Fruit fly (Drosophila melanogaster) whole organism, prepupa: ENCODE measurements around the gene Smr.

Source experiments
- CG10669 ChIP-seq: fragments of 200-800 bp; sonication (Bioruptor generic); optimal IDR thresholded peaks from 3 replicates; lab custom pipeline; 2018; ENCODE audit warnings: missing biosample characterization, mild to moderate bottlenecking, missing genetic modification characterization, moderate library complexity
- CG11294 ChIP-seq: fragments of 200-800 bp; sonication (Bioruptor generic); IDR thresholded peaks from 2 replicates; pipeline ENCODE4 v1.3.6; 2022; ENCODE audit warnings: missing biosample characterization, missing genetic modification characterization
- CG11762 ChIP-seq: fragments of 200-800 bp; sonication (Bioruptor generic); optimal IDR thresholded peaks from 3 replicates; lab custom pipeline; 2016; ENCODE audit warnings: missing biosample characterization, missing genetic modification characterization; ENCODE audit not compliant: insufficient read depth
- CG11902 ChIP-seq: fragments of 200-800 bp; sonication (Bioruptor generic); optimal IDR thresholded peaks from 3 replicates; lab custom pipeline; 2016; ENCODE audit warnings: missing biosample characterization, missing genetic modification characterization
- CG1621 ChIP-seq: fragments of 200-800 bp; sonication (Bioruptor generic); optimal IDR thresholded peaks from 3 replicates; lab custom pipeline; 2018; ENCODE audit warnings: missing biosample characterization, mild to moderate bottlenecking, missing genetic modification characterization
- CG16779 ChIP-seq: fragments of 200-800 bp; sonication (Bioruptor generic); optimal IDR thresholded peaks from 3 replicates; lab custom pipeline; 2017; ENCODE audit warnings: missing biosample characterization, mild to moderate bottlenecking, missing genetic modification characterization
- CG3032 ChIP-seq: fragments of 200-800 bp; optimal IDR thresholded peaks from 2 replicates; lab custom pipeline; 2019; ENCODE audit warnings: missing biosample characterization, mild to moderate bottlenecking, missing genetic modification characterization, moderate library complexity
- CG31627 ChIP-seq: fragments of 200-800 bp; sonication (Bioruptor generic); optimal IDR thresholded peaks from 3 replicates; lab custom pipeline; 2016; ENCODE audit warnings: missing biosample characterization, missing genetic modification characterization
- CG32006 ChIP-seq: fragments of 200-800 bp; sonication (Bioruptor generic); optimal IDR thresholded peaks from 3 replicates; lab custom pipeline; 2017; ENCODE audit warnings: missing biosample characterization, mild to moderate bottlenecking, missing genetic modification characterization
- CG34406 ChIP-seq: fragments of 200-800 bp; sonication (Bioruptor generic); optimal IDR thresholded peaks from 3 replicates; lab custom pipeline; 2016; ENCODE audit warnings: missing biosample characterization, missing genetic modification characterization
- CG3919 ChIP-seq: fragments of 200-800 bp; sonication (Bioruptor generic); optimal IDR thresholded peaks from 3 replicates; lab custom pipeline; 2016; ENCODE audit warnings: missing biosample characterization, missing genetic modification characterization
- CG4318 ChIP-seq: fragments of 200-800 bp; sonication (Bioruptor generic); optimal IDR thresholded peaks from 3 replicates; lab custom pipeline; 2017; ENCODE audit warnings: missing biosample characterization, mild to moderate bottlenecking, missing genetic modification characterization
- CG6163 ChIP-seq: fragments of 200-800 bp; sonication (Bioruptor generic); IDR thresholded peaks from 3 replicates; pipeline ENCODE4 v1.3.6; 2022; ENCODE audit warnings: missing biosample characterization, missing genetic modification characterization
- CG6276 ChIP-seq: fragments of 200-800 bp; sonication (Bioruptor generic); optimal IDR thresholded peaks from 2 replicates; lab custom pipeline; 2017; ENCODE audit warnings: missing biosample characterization, mild to moderate bottlenecking, missing genetic modification characterization
- CG6792 ChIP-seq: fragments of 200-800 bp; sonication (Bioruptor generic); optimal IDR thresholded peaks from 3 replicates; lab custom pipeline; 2016; ENCODE audit warnings: missing biosample characterization, missing genetic modification characterization
- CG6808 ChIP-seq: fragments of 200-800 bp; sonication (Bioruptor generic); optimal IDR thresholded peaks from 3 replicates; lab custom pipeline; 2017; ENCODE audit warnings: missing biosample characterization, missing genetic modification characterization, mild to moderate bottlenecking, moderate library complexity, missing genetic modification reagents
- CG6854 ChIP-seq: fragments of 200-800 bp; sonication (Bioruptor generic); optimal IDR thresholded peaks from 2 replicates; lab custom pipeline; 2017; ENCODE audit warnings: missing biosample characterization, mild to moderate bottlenecking, missing genetic modification characterization
- CG7368 ChIP-seq: fragments of 200-800 bp; sonication (Bioruptor generic); optimal IDR thresholded peaks from 3 replicates; lab custom pipeline; 2016; ENCODE audit warnings: missing biosample characterization, missing genetic modification characterization
- CG8119 ChIP-seq: fragments of 200-800 bp; sonication (Bioruptor generic); IDR thresholded peaks from 3 replicates; pipeline ENCODE4 v1.3.6; 2022; ENCODE audit warnings: missing biosample characterization, missing genetic modification characterization
- CG8319 ChIP-seq: fragments of 200-800 bp; sonication (Bioruptor generic); optimal IDR thresholded peaks from 3 replicates; lab custom pipeline; 2016; ENCODE audit warnings: missing biosample characterization, missing genetic modification characterization
- CG8632 ChIP-seq: fragments of 200-800 bp; sonication (Bioruptor generic); optimal IDR thresholded peaks from 3 replicates; lab custom pipeline; 2016; ENCODE audit warnings: missing biosample characterization, missing genetic modification characterization
- Eip75B ChIP-seq: fragments of 200-800 bp; sonication (Bioruptor generic); optimal IDR thresholded peaks from 3 replicates; lab custom pipeline; 2016; ENCODE audit warnings: missing biosample characterization, missing genetic modification characterization
- Eip78C ChIP-seq: fragments of 200-800 bp; sonication (Bioruptor generic); peaks from one replicate; lab custom pipeline; 2016; ENCODE audit warnings: missing biosample characterization, missing genetic modification characterization
- Eip93F ChIP-seq: fragments of 200-800 bp; sonication (Bioruptor generic); optimal IDR thresholded peaks from 2 replicates; lab custom pipeline; 2016; ENCODE audit warnings: missing biosample characterization, mild to moderate bottlenecking, missing genetic modification characterization
- Ets21C ChIP-seq: fragments of 200-800 bp; sonication (Bioruptor generic); optimal IDR thresholded peaks from 3 replicates; lab custom pipeline; 2016; ENCODE audit warnings: missing biosample characterization, missing genetic modification characterization
- Ets96B ChIP-seq: fragments of 200-800 bp; optimal IDR thresholded peaks from 2 replicates; lab custom pipeline; 2019; ENCODE audit warnings: missing biosample characterization, mild to moderate bottlenecking, missing genetic modification characterization, moderate library complexity
- Hr38 ChIP-seq: sonication (Bioruptor generic); optimal IDR thresholded peaks from 2 replicates; lab custom pipeline; 2016; ENCODE audit warnings: missing biosample characterization, missing genetic modification characterization
- Hr39 ChIP-seq: fragments of 200-800 bp; sonication (Bioruptor generic); optimal IDR thresholded peaks from 2 replicates; lab custom pipeline; 2016; ENCODE audit warnings: missing biosample characterization, missing genetic modification characterization
- Hr4 ChIP-seq: fragments of 200-800 bp; sonication (Bioruptor generic); optimal IDR thresholded peaks from 3 replicates; lab custom pipeline; 2016; ENCODE audit warnings: missing biosample characterization, missing genetic modification characterization
- Lpt ChIP-seq: fragments of 200-800 bp; sonication (Bioruptor generic); optimal IDR thresholded peaks from 3 replicates; lab custom pipeline; 2016; ENCODE audit warnings: missing biosample characterization, missing genetic modification characterization
- Met ChIP-seq: fragments of 200-800 bp; sonication (Bioruptor generic); optimal IDR thresholded peaks from 3 replicates; lab custom pipeline; 2016; ENCODE audit warnings: missing biosample characterization, missing genetic modification characterization
- OdsH ChIP-seq: fragments of 200-800 bp; sonication (Bioruptor generic); optimal IDR thresholded peaks from 3 replicates; lab custom pipeline; 2016; ENCODE audit warnings: missing biosample characterization, missing genetic modification characterization
- Smox ChIP-seq: fragments of 200-800 bp; sonication (Bioruptor generic); optimal IDR thresholded peaks from 3 replicates; lab custom pipeline; 2016; ENCODE audit warnings: missing biosample characterization, missing genetic modification characterization
- Sox102F ChIP-seq: fragments of 200-800 bp; sonication (Bioruptor generic); optimal IDR thresholded peaks from 2 replicates; lab custom pipeline; 2016; ENCODE audit warnings: missing biosample characterization, mild to moderate bottlenecking, missing genetic modification characterization
- Sox14 ChIP-seq: fragments of 200-800 bp; sonication (Bioruptor generic); optimal IDR thresholded peaks from 3 replicates; lab custom pipeline; 2016; ENCODE audit warnings: missing biosample characterization, missing genetic modification characterization
- achi ChIP-seq: fragments of 200-800 bp; sonication (Bioruptor generic); optimal IDR thresholded peaks from 3 replicates; lab custom pipeline; 2016; ENCODE audit warnings: missing biosample characterization, missing genetic modification characterization
- acj6 ChIP-seq: fragments of 200-800 bp; sonication (Bioruptor generic); optimal IDR thresholded peaks from 3 replicates; lab custom pipeline; 2016; ENCODE audit warnings: missing biosample characterization, missing genetic modification characterization
- cyc ChIP-seq: fragments of 200-800 bp; sonication (Bioruptor generic); optimal IDR thresholded peaks from 3 replicates; lab custom pipeline; 2016; ENCODE audit warnings: missing biosample characterization, missing genetic modification characterization
- dac ChIP-seq: fragments of 200-800 bp; sonication (Bioruptor generic); optimal IDR thresholded peaks from 2 replicates; lab custom pipeline; 2017; ENCODE audit warnings: missing biosample characterization, mild to moderate bottlenecking, missing genetic modification characterization
- dsx ChIP-seq: fragments of 200-800 bp; optimal IDR thresholded peaks from 3 replicates; lab custom pipeline; 2019; ENCODE audit warnings: missing biosample characterization, mild to moderate bottlenecking, missing genetic modification characterization, moderate library complexity; ENCODE audit not compliant: poor library complexity, severe bottlenecking
- eg ChIP-seq: fragments of 200-800 bp; sonication (Bioruptor generic); IDR thresholded peaks from 3 replicates; pipeline ENCODE4 v1.3.6; 2022; ENCODE audit warnings: missing biosample characterization, missing genetic modification characterization
- esn ChIP-seq: fragments of 200-800 bp; sonication (Bioruptor generic); optimal IDR thresholded peaks from 2 replicates; lab custom pipeline; 2016; ENCODE audit warnings: missing biosample characterization, mild to moderate bottlenecking, missing genetic modification characterization, moderate library complexity
- fd59A ChIP-seq: fragments of 200-800 bp; sonication (Bioruptor generic); optimal IDR thresholded peaks from 2 replicates; lab custom pipeline; 2017; ENCODE audit warnings: missing biosample characterization, mild to moderate bottlenecking, missing genetic modification characterization, missing genetic modification reagents
- fd85E ChIP-seq: fragments of 200-800 bp; sonication (Bioruptor generic); optimal IDR thresholded peaks from 3 replicates; lab custom pipeline; 2016; ENCODE audit warnings: missing biosample characterization, missing genetic modification characterization
- fkh ChIP-seq: fragments of 200-800 bp; sonication (Bioruptor generic); optimal IDR thresholded peaks from 3 replicates; lab custom pipeline; 2017; ENCODE audit warnings: missing biosample characterization, mild to moderate bottlenecking, missing genetic modification characterization, moderate library complexity
- lz ChIP-seq: fragments of 200-800 bp; sonication (Bioruptor generic); optimal IDR thresholded peaks from 3 replicates; lab custom pipeline; 2016; ENCODE audit warnings: missing biosample characterization, missing genetic modification characterization
- pdm3 ChIP-seq: fragments of 200-800 bp; sonication (Bioruptor generic); optimal IDR thresholded peaks from 3 replicates; lab custom pipeline; 2016; ENCODE audit warnings: missing biosample characterization, missing genetic modification characterization
- salr ChIP-seq, 2 experiments: fragments of 200-800 bp; sonication (Bioruptor generic); optimal IDR thresholded peaks; 3 replicates each; lab custom pipeline; 2016 to 2018; ENCODE audit warnings: missing biosample characterization in 2 of 2, missing genetic modification characterization in 2 of 2, mild to moderate bottlenecking in 1 of 2
- spab ChIP-seq: fragments of 200-800 bp; sonication (Bioruptor generic); optimal IDR thresholded peaks from 2 replicates; lab custom pipeline; 2017; ENCODE audit warnings: missing biosample characterization, mild to moderate bottlenecking, missing genetic modification characterization, missing genetic modification reagents
- svp ChIP-seq: fragments of 200-800 bp; sonication (Bioruptor generic); peaks from one replicate; lab custom pipeline; 2016; ENCODE audit warnings: missing biosample characterization, missing genetic modification characterization
- topi ChIP-seq: fragments of 200-800 bp; sonication (Bioruptor generic); optimal IDR thresholded peaks from 3 replicates; lab custom pipeline; 2016; ENCODE audit warnings: missing biosample characterization, missing genetic modification characterization
- vri ChIP-seq: fragments of 200-800 bp; sonication (Bioruptor generic); optimal IDR thresholded peaks from 3 replicates; lab custom pipeline; 2016; ENCODE audit warnings: missing biosample characterization, mild to moderate bottlenecking, missing genetic modification characterization

The Smr gene

dm6 chrX:12752196-12752595, 9.8 kb upstream of the Smr start:
- peak; percentile 94 for TF ChIP-seq Hr4
- TF ChIP-seq CG11902 (GFP tag; lab: Kevin White, UChicago) = peak; percentile 99
- peak; percentile 100 for TF ChIP-seq CG3919 (GFP tag; lab: Kevin White, UChicago)
- peak; percentile 97 for TF ChIP-seq CG16779 (tag; lab: Kevin White, UChicago)
- peak; percentile 99 for TF ChIP-seq Ets21C
- TF ChIP-seq CG11762 (GFP tag; lab: Kevin White, UChicago) = peak; percentile 99
- peak; percentile 99 for TF ChIP-seq Eip93F (GFP tag; lab: Kevin White, UChicago)
- peak; percentile 100 for TF ChIP-seq CG10669 (GFP tag; lab: Kevin White, UChicago)
- peak; percentile 99 to 100 for TF ChIP-seq salr (GFP tag; optimal IDR thresholded peaks at IDR 0.05; lab: Kevin White, UChicago)
- peak; percentile 99 for TF ChIP-seq CG6276 (GFP tag; lab: Kevin White, UChicago)
- TF ChIP-seq Hr39 (GFP tag; lab: Kevin White, UChicago) = peak; percentile 100
- TF ChIP-seq svp = peak; percentile 100
- peak; percentile 100 for TF ChIP-seq CG6163
- peak; percentile 99 for TF ChIP-seq CG8319 (GFP tag; lab: Kevin White, UChicago)
- TF ChIP-seq vri (GFP tag; lab: Kevin White, UChicago) = peak; percentile 99
- TF ChIP-seq cyc (GFP tag; lab: Kevin White, UChicago) = peak; percentile 100
- peak; percentile 99 for TF ChIP-seq CG1621
- peak; percentile 99 for TF ChIP-seq CG7368 (GFP tag; lab: Kevin White, UChicago)
- TF ChIP-seq fkh = peak; percentile 94
- TF ChIP-seq eg (GFP tag; lab: Robert Waterston, UW) = peak; percentile 99
- TF ChIP-seq pdm3 (GFP tag; lab: Kevin White, UChicago) = peak; percentile 100
- TF ChIP-seq CG34406 (GFP tag; lab: Kevin White, UChicago) = peak; percentile 100
- peak; percentile 97 for TF ChIP-seq fd85E (GFP tag; lab: Kevin White, UChicago)
- TF ChIP-seq lz (GFP tag; lab: Kevin White, UChicago) = peak; percentile 99
- peak; percentile 99 for TF ChIP-seq achi (GFP tag; lab: Kevin White, UChicago)
- peak; percentile 99 for TF ChIP-seq Lpt
- TF ChIP-seq CG31627 (GFP tag; lab: Kevin White, UChicago) = peak; percentile 100
- TF ChIP-seq Smox (GFP tag; lab: Kevin White, UChicago) = peak; percentile 100
- peak; percentile 99 for TF ChIP-seq CG6808
- peak; percentile 100 for TF ChIP-seq Sox14 (GFP tag; lab: Kevin White, UChicago)
- TF ChIP-seq esn (GFP tag; lab: Kevin White, UChicago) = peak; percentile 100
- TF ChIP-seq CG6854 (GFP tag; lab: Kevin White, UChicago) = peak; percentile 99
- TF ChIP-seq CG6792 = peak; percentile 100
- TF ChIP-seq CG4318 (GFP tag; lab: Kevin White, UChicago) = peak; percentile 98
- TF ChIP-seq CG32006 (GFP tag; lab: Kevin White, UChicago) = peak; percentile 99
- TF ChIP-seq spab (GFP tag; lab: Kevin White, UChicago) = peak; percentile 100
- peak; percentile 99 for TF ChIP-seq CG8119 (GFP tag; lab: Robert Waterston, UW)
- TF ChIP-seq Ets96B (tag; lab: Kevin White, UChicago) = peak; percentile 100
- peak; percentile 100 for TF ChIP-seq topi
- TF ChIP-seq acj6 (GFP tag; lab: Kevin White, UChicago) = peak; percentile 98
- peak; percentile 100 for TF ChIP-seq OdsH (GFP tag; lab: Kevin White, UChicago)
- peak; percentile 100 for TF ChIP-seq Met
- peak; percentile 100 for TF ChIP-seq CG8632 (GFP tag; lab: Kevin White, UChicago)
- TF ChIP-seq CG3032 (tag; lab: Kevin White, UChicago) = peak; percentile 100
- TF ChIP-seq Hr38 = peak; percentile 83
- TF ChIP-seq Eip75B (GFP tag; lab: Kevin White, UChicago) = peak; percentile 100
- peak; percentile 100 for TF ChIP-seq Sox102F (GFP tag; lab: Kevin White, UChicago)
- peak; percentile 100 for TF ChIP-seq Eip78C (GFP tag; lab: Kevin White, UChicago)
- peak; percentile 99 for TF ChIP-seq dsx (GFP tag; lab: Kevin White, UChicago)
- TF ChIP-seq fd59A (GFP tag; lab: Kevin White, UChicago) = peak; percentile 100
- TF ChIP-seq dac (GFP tag; lab: Kevin White, UChicago) = peak; percentile 99
- TF ChIP-seq CG11294 (GFP tag; lab: Robert Waterston, UW) = peak; percentile 99
